Worm (Caenorhabditis elegans) whole organism, young adult: ENCODE results near the gene str-233.

Source experiments
- B0035.1 ChIP-seq: sonication (generic microtip); optimal IDR thresholded peaks from 2 replicates; lab custom pipeline; 2016; ENCODE audit warnings: missing genetic modification characterization, mild to moderate bottlenecking, missing compliant biosample characterization, missing genotype, missing genetic modification reagents
- B0261.1 ChIP-seq: sonication (generic microtip); optimal IDR thresholded peaks from 2 replicates; lab custom pipeline; 2016; ENCODE audit warnings: mild to moderate bottlenecking, missing genetic modification characterization, moderate library complexity, missing compliant biosample characterization
- C17E4.6 ChIP-seq: fragments of 200-800 bp; sonication (Bioruptor generic); IDR thresholded peaks from 2 replicates; pipeline ENCODE4 v1.3.6; 2022; ENCODE audit warnings: missing genetic modification reagents, missing genetic modification characterization, missing compliant biosample characterization
- F22D6.2 ChIP-seq: sonication (generic microtip); optimal IDR thresholded peaks from 2 replicates; lab custom pipeline; 2016; ENCODE audit warnings: mild to moderate bottlenecking, missing genetic modification characterization, missing compliant biosample characterization
- F39B2.1 ChIP-seq: fragments of 200-800 bp; sonication (Bioruptor generic); IDR thresholded peaks from 2 replicates; pipeline ENCODE4 v1.3.6; 2022; ENCODE audit warnings: missing genetic modification reagents, missing genetic modification characterization, missing compliant biosample characterization
- F57C9.4 ChIP-seq: sonication (generic microtip); optimal IDR thresholded peaks from 2 replicates; lab custom pipeline; 2017; ENCODE audit warnings: mild to moderate bottlenecking, missing genetic modification characterization, missing compliant biosample characterization
- ama-1 ChIP-seq, 3 experiments: fragments of 150-350 bp in 1 of 3; sonication (generic microtip) in 2 of 3; optimal IDR thresholded peaks; 2 replicates each; lab custom pipeline; 2014 to 2018; ENCODE audit warnings: missing biosample characterization in 2 of 3, missing genetic modification characterization in 2 of 3, missing genetic modification reagents in 2 of 3
- egl-44 ChIP-seq: fragments of 200-800 bp; sonication (Bioruptor generic); IDR thresholded peaks from 2 replicates; pipeline ENCODE4 v1.3.6; 2022; ENCODE audit warnings: missing genetic modification reagents, missing genetic modification characterization, missing compliant biosample characterization
- ets-4 ChIP-seq: fragments of 200-800 bp; sonication (Bioruptor generic); optimal IDR thresholded peaks from 2 replicates; lab custom pipeline; 2018; ENCODE audit warnings: mild to moderate bottlenecking, missing genetic modification characterization, missing compliant biosample characterization
- lin-54 ChIP-seq: fragments of 200-800 bp; sonication (Bioruptor generic); optimal IDR thresholded peaks from 2 replicates; lab custom pipeline; 2018; ENCODE audit warnings: mild to moderate bottlenecking, missing genetic modification characterization, missing compliant biosample characterization
- madf-8 ChIP-seq: fragments of 200-800 bp; sonication (Bioruptor generic); conservative IDR thresholded peaks from 2 replicates; pipeline ENCODE4 v1.3.6; 2022; ENCODE audit warnings: missing genetic modification reagents, missing genetic modification characterization, missing compliant biosample characterization
- nfya-1 ChIP-seq: sonication (generic microtip); optimal IDR thresholded peaks from 2 replicates; lab custom pipeline; 2017; ENCODE audit warnings: antibody characterized with exemption, missing compliant biosample characterization, missing genetic modification characterization, borderline replicate concordance; ENCODE audit not compliant: insufficient read depth
- sdz-38 ChIP-seq: sonication (generic microtip); optimal IDR thresholded peaks from 2 replicates; lab custom pipeline; 2016; ENCODE audit warnings: missing genotype, missing genetic modification characterization, missing compliant biosample characterization
- unc-62 ChIP-seq: fragments of 150-350 bp; optimal IDR thresholded peaks from 2 replicates; lab custom pipeline; 2014; ENCODE audit warnings: missing biosample characterization, missing genetic modification reagents, missing genetic modification characterization

DNA sequence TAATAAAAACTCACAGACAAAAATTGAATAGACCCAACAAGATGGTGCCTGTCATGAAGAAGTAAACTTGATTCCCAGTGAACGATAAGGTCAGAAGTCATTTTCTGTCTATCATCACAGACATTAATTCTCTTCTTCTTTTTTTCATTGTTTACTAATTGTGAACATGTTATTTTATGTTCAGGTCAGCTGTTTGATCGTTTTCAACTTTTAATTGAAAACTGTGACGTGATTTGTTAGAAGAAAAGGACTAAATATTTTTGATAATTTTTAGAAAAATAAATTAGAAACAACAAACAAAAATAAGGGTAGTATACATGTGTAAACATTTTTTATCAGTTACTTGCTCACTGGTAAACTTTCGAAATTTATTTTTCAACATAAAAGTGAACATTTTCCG is 39.8 kb downstream of the str-233 start, which contains the start of gene F36G9.7:
- TF ChIP-seq nfya-1 (tag; lab: Kevin White, UChicago) (no peak), ets-4 (GFP tag; lab: Kevin White, UChicago) (no peak), madf-8 (GFP tag; lab: Robert Waterston, UW) (no peak), F22D6.2 (tag; lab: Kevin White, UChicago) (no peak), F39B2.1 (GFP tag; lab: Robert Waterston, UW) (no peak), egl-44 (GFP tag; lab: Robert Waterston, UW) (no peak), sdz-38 (tag; lab: Kevin White, UChicago) (no peak), unc-62 (no peak), B0261.1 (tag; lab: Kevin White, UChicago) (no peak), F57C9.4 (tag; lab: Kevin White, UChicago) (no peak), ama-1 (optimal IDR thresholded peaks at IDR 0.05; lab: Kevin White, UChicago) (no peak), ama-1 (GFP tag; optimal IDR thresholded peaks at IDR 0.05; lab: Kevin White, UChicago) (no peak), lin-54 (GFP tag; lab: Kevin White, UChicago) (no peak), B0035.1 (tag; lab: Kevin White, UChicago) (no peak), C17E4.6 (GFP tag; lab: Robert Waterston, UW) (no peak)
